Worm (Caenorhabditis elegans) whole organism, young adult: ENCODE results near the gene rpa-1.
A peak's percentile ranks its signal among the peaks of the same experiment; 100 is the strongest.

Experiments used
- B0035.1 ChIP-seq: sonication (generic microtip); optimal IDR thresholded peaks from 2 replicates; lab custom pipeline; 2016; ENCODE audit warnings: missing genetic modification characterization, mild to moderate bottlenecking, missing compliant biosample characterization, missing genotype, missing genetic modification reagents
- C06A6.2 ChIP-seq: fragments of 200-800 bp; sonication (Bioruptor generic); conservative IDR thresholded peaks from 2 replicates; pipeline ENCODE4 v1.3.6; 2022; ENCODE audit warnings: missing genetic modification characterization, missing compliant biosample characterization
- F22D6.2 ChIP-seq: sonication (generic microtip); optimal IDR thresholded peaks from 2 replicates; lab custom pipeline; 2016; ENCODE audit warnings: mild to moderate bottlenecking, missing genetic modification characterization, missing compliant biosample characterization
- F52B5.7 ChIP-seq: sonication (generic microtip); optimal IDR thresholded peaks from 2 replicates; lab custom pipeline; 2016; ENCODE audit warnings: mild to moderate bottlenecking, missing genetic modification characterization, missing compliant biosample characterization
- K11D2.4 ChIP-seq: fragments of 200-800 bp; sonication (Bioruptor generic); IDR thresholded peaks from 2 replicates; pipeline ENCODE4 v1.3.6; 2022; ENCODE audit warnings: missing genetic modification reagents, missing genetic modification characterization, missing compliant biosample characterization
- T07F8.4 ChIP-seq: sonication (generic microtip); optimal IDR thresholded peaks from 2 replicates; lab custom pipeline; 2016; ENCODE audit warnings: mild to moderate bottlenecking, missing genetic modification characterization, moderate library complexity, missing compliant biosample characterization
- Y95B8A.8 ChIP-seq: fragments of 200-800 bp; sonication (Bioruptor generic); IDR thresholded peaks from 2 replicates; pipeline ENCODE4 v1.3.6; 2022; ENCODE audit warnings: missing genetic modification reagents, missing genetic modification characterization, missing compliant biosample characterization
- ZK185.1 ChIP-seq: sonication (generic microtip); optimal IDR thresholded peaks from 2 replicates; lab custom pipeline; 2016; ENCODE audit warnings: mild to moderate bottlenecking, missing genetic modification characterization, missing compliant biosample characterization; ENCODE audit not compliant: poor library complexity, severe bottlenecking
- aptf-2 ChIP-seq: fragments of 200-800 bp; sonication (Bioruptor generic); conservative IDR thresholded peaks from 2 replicates; pipeline ENCODE4 v1.3.6; 2022; ENCODE audit warnings: missing genetic modification reagents, missing genetic modification characterization, missing compliant biosample characterization
- atf-7 ChIP-seq: sonication (generic microtip); optimal IDR thresholded peaks from 2 replicates; lab custom pipeline; 2017; ENCODE audit warnings: mild to moderate bottlenecking, missing genetic modification characterization, missing compliant biosample characterization
- athp-1 ChIP-seq: sonication (generic microtip); optimal IDR thresholded peaks from 2 replicates; lab custom pipeline; 2017; ENCODE audit warnings: mild to moderate bottlenecking, missing genetic modification characterization, missing compliant biosample characterization
- attf-3 ChIP-seq: fragments of 200-800 bp; sonication (Bioruptor generic); conservative IDR thresholded peaks from 2 replicates; pipeline ENCODE4 v1.3.6; 2022; ENCODE audit warnings: missing genetic modification reagents, missing genetic modification characterization, missing compliant biosample characterization
- bed-1 ChIP-seq: fragments of 200-800 bp; sonication (Bioruptor generic); IDR thresholded peaks from 2 replicates; pipeline ENCODE4 v1.3.6; 2022; ENCODE audit warnings: missing genetic modification reagents, missing genetic modification characterization, missing compliant biosample characterization
- bed-2 ChIP-seq: fragments of 200-800 bp; sonication (Bioruptor generic); IDR thresholded peaks from 2 replicates; pipeline ENCODE4 v1.3.6; 2022; ENCODE audit warnings: missing genetic modification reagents, missing genetic modification characterization, missing compliant biosample characterization
- ccch-3 ChIP-seq: fragments of 200-800 bp; sonication (Bioruptor generic); optimal IDR thresholded peaks from 2 replicates; lab custom pipeline; 2018; ENCODE audit warnings: mild to moderate bottlenecking, missing genetic modification characterization, missing compliant biosample characterization
- ceh-40 ChIP-seq: fragments of 200-800 bp; sonication (Bioruptor generic); IDR thresholded peaks from 2 replicates; pipeline ENCODE4 v1.3.6; 2022; ENCODE audit warnings: missing genetic modification characterization, missing compliant biosample characterization
- ceh-79 ChIP-seq: sonication (generic microtip); optimal IDR thresholded peaks from 2 replicates; lab custom pipeline; 2017; ENCODE audit warnings: mild to moderate bottlenecking, missing genetic modification characterization, missing compliant biosample characterization
- ceh-91 ChIP-seq: fragments of 200-800 bp; sonication (Bioruptor generic); IDR thresholded peaks from 2 replicates; pipeline ENCODE4 v1.3.6; 2022; ENCODE audit warnings: missing genetic modification reagents, missing genetic modification characterization, missing compliant biosample characterization
- chd-7 ChIP-seq: sonication (generic microtip); optimal IDR thresholded peaks from 2 replicates; lab custom pipeline; 2016; ENCODE audit warnings: mild to moderate bottlenecking, missing genetic modification characterization, moderate library complexity, missing compliant biosample characterization
- dox-1 ChIP-seq: fragments of 200-800 bp; sonication (Bioruptor generic); IDR thresholded peaks from 2 replicates; pipeline ENCODE4 v1.3.6; 2022; ENCODE audit warnings: missing genetic modification reagents, missing genetic modification characterization, missing compliant biosample characterization
- ets-4 ChIP-seq: fragments of 200-800 bp; sonication (Bioruptor generic); optimal IDR thresholded peaks from 2 replicates; lab custom pipeline; 2018; ENCODE audit warnings: mild to moderate bottlenecking, missing genetic modification characterization, missing compliant biosample characterization
- him-1 ChIP-seq: sonication (generic microtip); optimal IDR thresholded peaks from 2 replicates; lab custom pipeline; 2016; ENCODE audit warnings: missing genotype, missing genetic modification reagents, missing genetic modification characterization, missing compliant biosample characterization
- hlh-26 ChIP-seq: fragments of 200-800 bp; sonication (Bioruptor generic); conservative IDR thresholded peaks from 2 replicates; pipeline ENCODE4 v1.3.6; 2022; ENCODE audit warnings: missing genetic modification reagents, missing genetic modification characterization, missing compliant biosample characterization
- hmg-1.2 ChIP-seq: fragments of 200-800 bp; sonication (Bioruptor generic); IDR thresholded peaks from 2 replicates; pipeline ENCODE4 v1.3.6; 2022; ENCODE audit warnings: missing genetic modification reagents, missing genetic modification characterization, missing compliant biosample characterization
- hmg-20 ChIP-seq: fragments of 200-800 bp; sonication (Bioruptor generic); IDR thresholded peaks from 2 replicates; pipeline ENCODE4 v1.3.6; 2022; ENCODE audit warnings: missing genetic modification reagents, missing genetic modification characterization, missing compliant biosample characterization
- hrde-1 ChIP-seq: sonication (generic microtip); optimal IDR thresholded peaks from 2 replicates; lab custom pipeline; 2016; ENCODE audit warnings: missing genetic modification characterization, mild to moderate bottlenecking, missing compliant biosample characterization, moderate library complexity, missing genotype, missing genetic modification reagents, borderline replicate concordance
- lag-1 ChIP-seq: fragments of 200-800 bp; sonication (Bioruptor generic); IDR thresholded peaks from 2 replicates; pipeline ENCODE4 v1.3.6; 2022; ENCODE audit warnings: missing genetic modification reagents, missing genetic modification characterization, missing compliant biosample characterization
- let-526 ChIP-seq: fragments of 200-800 bp; sonication (Bioruptor generic); IDR thresholded peaks from 2 replicates; pipeline ENCODE4 v1.3.6; 2022; ENCODE audit warnings: missing genetic modification reagents, missing genetic modification characterization, missing compliant biosample characterization
- let-607 ChIP-seq, 2 experiments: fragments of 200-800 bp in 1 of 2; sonication (Bioruptor generic) in 1 of 2; sonication (generic microtip) in 1 of 2; optimal IDR thresholded peaks; 2 replicates each; lab custom pipeline; 2016 to 2018; ENCODE audit warnings: mild to moderate bottlenecking in 2 of 2, missing compliant biosample characterization in 2 of 2, missing genetic modification characterization in 2 of 2, moderate library complexity in 2 of 2, missing genotype in 1 of 2
- lin-35 ChIP-seq, 3 experiments: fragments of 150-350 bp in 2 of 3; sonication (generic microtip) in 1 of 3; optimal IDR thresholded peaks; 2 replicates each; lab custom pipeline; 2014 to 2018; ENCODE audit warnings: missing biosample characterization in 3 of 3, missing genetic modification characterization in 3 of 3, missing genetic modification reagents in 3 of 3
- lin-40 ChIP-seq: sonication (generic microtip); optimal IDR thresholded peaks from 2 replicates; lab custom pipeline; 2016; ENCODE audit warnings: missing genetic modification characterization, mild to moderate bottlenecking, missing compliant biosample characterization, missing genotype, missing genetic modification reagents
- lir-1 ChIP-seq: fragments of 200-800 bp; sonication (Bioruptor generic); conservative IDR thresholded peaks from 2 replicates; pipeline ENCODE4 v1.3.6; 2022; ENCODE audit warnings: missing genetic modification reagents, missing genetic modification characterization, missing compliant biosample characterization
- lsy-27 ChIP-seq: sonication (generic microtip); optimal IDR thresholded peaks from 2 replicates; lab custom pipeline; 2017; ENCODE audit warnings: missing genetic modification characterization, mild to moderate bottlenecking, missing compliant biosample characterization, antibody characterized with exemption, missing genotype, borderline replicate concordance; ENCODE audit not compliant: insufficient read depth
- madf-6 ChIP-seq: fragments of 200-800 bp; sonication (Bioruptor generic); IDR thresholded peaks from 2 replicates; pipeline ENCODE4 v1.3.6; 2022; ENCODE audit warnings: missing genetic modification reagents, missing genetic modification characterization, missing compliant biosample characterization
- madf-8 ChIP-seq: fragments of 200-800 bp; sonication (Bioruptor generic); conservative IDR thresholded peaks from 2 replicates; pipeline ENCODE4 v1.3.6; 2022; ENCODE audit warnings: missing genetic modification reagents, missing genetic modification characterization, missing compliant biosample characterization
- mel-28 ChIP-seq: sonication (generic microtip); optimal IDR thresholded peaks from 2 replicates; lab custom pipeline; 2016; ENCODE audit warnings: borderline replicate concordance, mild to moderate bottlenecking, missing genetic modification characterization, missing compliant biosample characterization
- mxl-1 ChIP-seq: sonication (generic microtip); optimal IDR thresholded peaks from 2 replicates; lab custom pipeline; 2016; ENCODE audit warnings: missing genetic modification characterization, missing compliant biosample characterization
- nfya-2 ChIP-seq: fragments of 200-800 bp; sonication (Bioruptor generic); IDR thresholded peaks from 2 replicates; pipeline ENCODE4 v1.3.6; 2022; ENCODE audit warnings: missing genetic modification reagents, missing genetic modification characterization, missing compliant biosample characterization
- nhr-120 ChIP-seq: fragments of 200-800 bp; sonication (Bioruptor generic); IDR thresholded peaks from 2 replicates; pipeline ENCODE4 v1.3.6; 2022; ENCODE audit warnings: missing genetic modification characterization, missing compliant biosample characterization
- nhr-179 ChIP-seq: sonication (generic microtip); optimal IDR thresholded peaks from 2 replicates; lab custom pipeline; 2016; ENCODE audit warnings: mild to moderate bottlenecking, missing genetic modification characterization, missing compliant biosample characterization
- pbrm-1 ChIP-seq: fragments of 200-800 bp; sonication (Bioruptor generic); IDR thresholded peaks from 2 replicates; pipeline ENCODE4 v1.3.6; 2022; ENCODE audit warnings: missing genetic modification reagents, missing genetic modification characterization, missing compliant biosample characterization
- rcor-1 ChIP-seq: fragments of 200-800 bp; sonication (Bioruptor generic); IDR thresholded peaks from 2 replicates; pipeline ENCODE4 v1.3.6; 2022; ENCODE audit warnings: missing genetic modification reagents, missing genetic modification characterization, missing compliant biosample characterization
- sdz-38 ChIP-seq: sonication (generic microtip); optimal IDR thresholded peaks from 2 replicates; lab custom pipeline; 2016; ENCODE audit warnings: missing genotype, missing genetic modification characterization, missing compliant biosample characterization
- snpc-3.4 ChIP-seq: sonication (generic microtip); optimal IDR thresholded peaks from 2 replicates; lab custom pipeline; 2017; ENCODE audit warnings: missing genetic modification characterization, mild to moderate bottlenecking, missing compliant biosample characterization, antibody characterized with exemption, moderate library complexity, missing genotype, missing genetic modification reagents
- tlf-1 ChIP-seq: fragments of 200-800 bp; sonication (Bioruptor generic); optimal IDR thresholded peaks from 2 replicates; lab custom pipeline; 2018; ENCODE audit warnings: mild to moderate bottlenecking, missing genetic modification characterization, missing compliant biosample characterization
- unc-62 ChIP-seq: fragments of 150-350 bp; optimal IDR thresholded peaks from 2 replicates; lab custom pipeline; 2014; ENCODE audit warnings: missing biosample characterization, missing genetic modification reagents, missing genetic modification characterization
- zim-3 ChIP-seq: sonication (generic microtip); optimal IDR thresholded peaks from 2 replicates; lab custom pipeline; 2017; ENCODE audit warnings: mild to moderate bottlenecking, missing genetic modification characterization, moderate library complexity, missing compliant biosample characterization
- ztf-25 ChIP-seq: fragments of 200-800 bp; sonication (Bioruptor generic); IDR thresholded peaks from 2 replicates; pipeline ENCODE4 v1.3.6; 2022; ENCODE audit warnings: missing genetic modification reagents, missing genetic modification characterization, missing compliant biosample characterization
- ztf-6 ChIP-seq: fragments of 200-800 bp; sonication (Bioruptor generic); IDR thresholded peaks from 2 replicates; pipeline ENCODE4 v1.3.6; 2022; ENCODE audit warnings: missing genetic modification reagents, missing genetic modification characterization, missing compliant biosample characterization

The rpa-1 gene

DNA sequence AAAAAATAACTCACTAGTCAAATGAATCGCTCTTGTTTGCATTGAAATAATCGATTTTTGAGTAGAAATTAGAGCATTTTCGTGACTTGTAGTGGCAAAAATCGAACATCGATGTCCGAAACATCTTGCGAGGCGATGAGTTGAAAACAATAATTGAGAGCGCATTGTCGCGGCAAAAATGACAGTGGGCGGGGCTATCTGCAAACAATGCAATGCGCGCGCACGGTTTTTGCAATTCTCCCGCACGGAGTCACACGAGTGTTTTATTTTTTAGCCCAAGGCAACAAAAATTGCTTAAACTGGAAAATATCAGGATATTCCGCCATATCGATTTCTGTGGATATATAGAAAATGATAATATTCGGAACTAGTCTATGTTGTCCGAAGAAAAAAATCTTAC is 44.2 kb downstream of the rpa-1 start, which contains the start of gene B0495.9 (continued):
- TF ChIP-seq zim-3 (tag; lab: Kevin White, UChicago) (no peak), lir-1 (GFP tag; lab: Robert Waterston, UW) (no peak), T07F8.4 (tag; lab: Kevin White, UChicago) (no peak), snpc-3.4 (tag; lab: Kevin White, UChicago) (no peak), mel-28 (tag; lab: Kevin White, UChicago) (no peak), athp-1 (tag; lab: Kevin White, UChicago) (no peak), ztf-6 (GFP tag; lab: Robert Waterston, UW) (no peak), ets-4 (GFP tag; lab: Kevin White, UChicago) (no peak), hmg-20 (GFP tag; lab: Robert Waterston, UW) (no peak), atf-7 (tag; lab: Kevin White, UChicago) (no peak), lsy-27 (no peak), ZK185.1 (tag; lab: Kevin White, UChicago) (peak; percentile 66), F22D6.2 (tag; lab: Kevin White, UChicago) (no peak), nhr-179 (tag; lab: Kevin White, UChicago) (no peak), nhr-120 (GFP tag; lab: Robert Waterston, UW) (no peak), C06A6.2 (GFP tag; lab: Robert Waterston, UW) (no peak), rcor-1 (peak; percentile 28; the same call in 1 of the 2 replicates), let-526 (GFP tag; lab: Robert Waterston, UW) (no peak), ceh-91 (no peak), let-607 (tag; optimal IDR thresholded peaks at IDR 0.05; lab: Kevin White, UChicago) (no peak), bed-2 (GFP tag; lab: Robert Waterston, UW) (no peak), ztf-25 (GFP tag; lab: Robert Waterston, UW) (0 out of 2 replicates have a peak, but pooled peaks have one; percentile 45), ceh-40 (GFP tag; lab: Robert Waterston, UW) (no peak), bed-1 (GFP tag; lab: Robert Waterston, UW) (no peak), chd-7 (tag; lab: Kevin White, UChicago) (no peak), nfya-2 (GFP tag; lab: Robert Waterston, UW) (no peak), ccch-3 (GFP tag; lab: Kevin White, UChicago) (no peak), mxl-1 (tag; lab: Kevin White, UChicago) (no peak), unc-62 (no peak), tlf-1 (GFP tag; lab: Kevin White, UChicago) (no peak), K11D2.4 (GFP tag; lab: Robert Waterston, UW) (no peak), B0035.1 (tag; lab: Kevin White, UChicago) (no peak), sdz-38 (tag; lab: Kevin White, UChicago) (no peak), attf-3 (GFP tag; lab: Robert Waterston, UW) (0 out of 2 replicates have a peak, but pooled peaks have one; percentile 38), lag-1 (GFP tag; lab: Robert Waterston, UW) (no peak), hrde-1 (no peak), hlh-26 (GFP tag; lab: Robert Waterston, UW) (no peak), madf-8 (GFP tag; lab: Robert Waterston, UW) (no peak), pbrm-1 (peak; percentile 51; the same call in 1 of the 2 replicates), aptf-2 (GFP tag; lab: Robert Waterston, UW) (no peak), Y95B8A.8 (GFP tag; lab: Robert Waterston, UW) (no peak), hmg-1.2 (GFP tag; lab: Robert Waterston, UW) (peak; percentile 39; the same call in 1 of the 2 replicates), him-1 (peak; percentile 26), madf-6 (GFP tag; lab: Robert Waterston, UW) (peak; percentile 66), F52B5.7 (peak; percentile 19), ceh-79 (tag; lab: Kevin White, UChicago) (no peak), lin-40 (tag; lab: Kevin White, UChicago) (no peak), dox-1 (GFP tag; lab: Robert Waterston, UW) (peak; percentile 81), lin-35 (GFP tag; optimal IDR thresholded peaks at IDR 0.05; lab: Kevin White, UChicago) (no peak)
